Worm (Caenorhabditis elegans): ENCODE measurements around the gene H13N06.2.

DNA sequence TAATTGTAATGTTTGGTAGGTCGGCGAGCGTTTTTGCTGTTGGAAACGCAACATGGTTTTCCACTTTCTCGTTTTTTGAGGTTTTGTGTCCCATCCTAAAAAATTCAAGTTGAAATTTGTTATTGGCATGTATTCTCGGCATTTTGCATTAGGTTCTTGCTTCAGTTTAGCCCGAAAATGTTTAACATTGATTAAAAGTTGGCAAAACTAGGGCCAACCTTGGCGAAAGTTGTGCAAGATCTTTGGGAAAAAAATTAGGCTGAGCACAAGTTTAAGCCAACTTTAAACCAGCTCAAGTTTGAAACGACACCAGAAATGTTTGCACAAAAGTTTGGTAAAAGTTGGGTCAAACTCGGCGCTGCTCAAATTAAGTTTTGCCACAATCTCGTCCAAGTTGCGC, 10.6 kb upstream of the H13N06.2 start, which contains the start of gene exc-1:
- TF ChIP-seq ceh-36 (tag; optimal IDR thresholded peaks at IDR 0.05): no peak
- TF ChIP-seq sea-1 (GFP tag; conservative IDR thresholded peaks at IDR 0.05): no peak
- no peak for TF ChIP-seq ama-1 (optimal IDR thresholded peaks at IDR 0.05)
- TF ChIP-seq flt-1 (GFP tag; IDR thresholded peaks at IDR 0.05): no peak
- no peak for TF ChIP-seq tbx-11 (GFP tag; IDR thresholded peaks at IDR 0.05)
- no peak for TF ChIP-seq hmbx-1 (tag; optimal IDR thresholded peaks at IDR 0.05)
- TF ChIP-seq scrt-1 (GFP tag; IDR thresholded peaks at IDR 0.05): no peak
- no peak for TF ChIP-seq aly-1 (tag; optimal IDR thresholded peaks at IDR 0.05)
- TF ChIP-seq B0310.2 (tag; optimal IDR thresholded peaks at IDR 0.05): no peak
- no peak for TF ChIP-seq hmg-4 (GFP tag; optimal IDR thresholded peaks at IDR 0.05)
- no peak for TF ChIP-seq ceh-13 (GFP tag; optimal IDR thresholded peaks at IDR 0.05)
- no peak for TF ChIP-seq F13C5.2 (tag; optimal IDR thresholded peaks at IDR 0.05)
- no peak for TF ChIP-seq ets-7 (tag; optimal IDR thresholded peaks at IDR 0.05)
- no peak for TF ChIP-seq hnd-1 (tag; optimal IDR thresholded peaks at IDR 0.05)

All from whole organism, early embryonic.